Worm (Caenorhabditis elegans) whole organism, early embryonic: Measurements from ENCODE around the gene F11C7.2.
"Not testable (repeated sequence)": the region's sequence is repeated elsewhere in the genome, so short reads cannot be mapped to it uniquely, and the experiment has no call there.

Experiments
- F13C5.2 ChIP-seq: sonication (generic microtip); optimal IDR thresholded peaks from 2 replicates; lab custom pipeline; 2017; ENCODE audit warnings: mild to moderate bottlenecking, missing genetic modification characterization, inconsistent platforms, missing compliant biosample characterization
- ama-1 ChIP-seq: fragments of 150-350 bp; optimal IDR thresholded peaks from 2 replicates; lab custom pipeline; 2014
- ceh-36 ChIP-seq: sonication (generic microtip); optimal IDR thresholded peaks from 2 replicates; lab custom pipeline; 2016; ENCODE audit warnings: missing genetic modification characterization, inconsistent platforms, missing compliant biosample characterization
- ets-7 ChIP-seq: sonication (generic microtip); optimal IDR thresholded peaks from 2 replicates; lab custom pipeline; 2016; ENCODE audit warnings: missing genotype, missing genetic modification characterization, missing compliant biosample characterization
- flt-1 ChIP-seq: fragments of 200-800 bp; sonication (Bioruptor generic); IDR thresholded peaks from 2 replicates; pipeline ENCODE4 v1.3.6; 2022; ENCODE audit warnings: missing genetic modification characterization, missing compliant biosample characterization
- hnd-1 ChIP-seq: sonication (generic microtip); optimal IDR thresholded peaks from 2 replicates; lab custom pipeline; 2016; ENCODE audit warnings: missing genetic modification characterization, missing compliant biosample characterization
- pes-1 ChIP-seq: fragments of 200-800 bp; sonication (Bioruptor generic); IDR thresholded peaks from 2 replicates; pipeline ENCODE4 v1.3.6; 2022; ENCODE audit warnings: missing genetic modification reagents, missing genetic modification characterization, missing compliant biosample characterization
- sea-1 ChIP-seq: fragments of 200-800 bp; sonication (Bioruptor generic); conservative IDR thresholded peaks from 2 replicates; pipeline ENCODE4 v1.3.6; 2022; ENCODE audit warnings: missing genetic modification characterization, missing compliant biosample characterization
- tbx-11 ChIP-seq: fragments of 200-800 bp; sonication (Bioruptor generic); IDR thresholded peaks from 2 replicates; pipeline ENCODE4 v1.3.6; 2022; ENCODE audit warnings: missing genetic modification characterization, missing compliant biosample characterization

DNA sequence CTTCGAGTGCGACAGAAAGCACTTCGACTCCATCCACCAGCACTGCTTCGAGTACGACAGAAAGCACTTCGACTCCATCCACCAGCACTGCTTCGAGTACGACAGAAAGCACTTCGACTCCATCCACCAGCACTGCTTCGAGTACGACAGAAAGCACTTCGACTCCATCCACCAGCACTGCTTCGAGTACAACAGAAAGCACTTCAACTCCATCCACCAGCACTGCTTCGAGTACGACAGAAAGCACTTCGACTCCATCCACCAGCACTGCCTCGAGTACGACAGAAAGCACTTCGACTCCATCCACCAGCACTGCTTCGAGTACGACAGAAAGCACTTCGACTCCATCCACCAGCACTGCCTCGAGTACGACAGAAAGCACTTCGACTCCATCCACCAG lies 50.6 kb downstream of the F11C7.2 start:
- not testable (repeated sequence) for TF ChIP-seq ama-1; sea-1 (GFP tag; lab: Robert Waterston, UW); hnd-1 (tag; lab: Kevin White, UChicago); F13C5.2; pes-1 (GFP tag; lab: Robert Waterston, UW); tbx-11 (GFP tag; lab: Robert Waterston, UW); ets-7 (tag; lab: Kevin White, UChicago); ceh-36 (tag; lab: Kevin White, UChicago)
- TF ChIP-seq flt-1 (GFP tag; lab: Robert Waterston, UW): 0 out of 2 replicates have a peak, but pooled peaks have one; percentile 19
